Worm (Caenorhabditis elegans): ENCODE measurements around the gene C15C7.4.

ce11 chrX:3135186-3135585 lies 10.2 kb upstream of the C15C7.4 start, which contains the start of gene K10B3.1:
- no peak for TF ChIP-seq mes-4 (tag; optimal IDR thresholded peaks at IDR 0.05)
- TF ChIP-seq gei-17 (GFP tag; optimal IDR thresholded peaks at IDR 0.05): no peak
- no peak for TF ChIP-seq pha-4 (tag; optimal IDR thresholded peaks at IDR 0.05)
- TF ChIP-seq cebp-2 (GFP tag; IDR thresholded peaks at IDR 0.05): no peak
- no peak for TF ChIP-seq efl-1 (GFP tag; optimal IDR thresholded peaks at IDR 0.05)
- no peak for TF ChIP-seq Y79H2A.3 (GFP tag; conservative IDR thresholded peaks at IDR 0.05)
- TF ChIP-seq ztf-3 (GFP tag; optimal IDR thresholded peaks at IDR 0.05): no peak
- no peak for TF ChIP-seq ama-1 (optimal IDR thresholded peaks at IDR 0.05)
- no peak for TF ChIP-seq ama-1 (GFP tag; optimal IDR thresholded peaks at IDR 0.05)
- TF ChIP-seq atf-7 (tag; optimal IDR thresholded peaks at IDR 0.05): no peak
- TF ChIP-seq ekl-4 (GFP tag; IDR thresholded peaks at IDR 0.05): no peak
- no peak for TF ChIP-seq aptf-2 (GFP tag; conservative IDR thresholded peaks at IDR 0.05)
- TF ChIP-seq ztf-26 (tag; optimal IDR thresholded peaks at IDR 0.05): no peak
- no peak for TF ChIP-seq somi-1 (GFP tag; optimal IDR thresholded peaks at IDR 0.05)
- no peak for TF ChIP-seq unc-62 (GFP tag; optimal IDR thresholded peaks at IDR 0.05)
